Fruit fly (Drosophila melanogaster) whole organism, embryonic: ENCODE results near the gene Acat2.
A peak's percentile ranks its signal among the peaks of the same experiment; 100 is the strongest.

Experiments used
- B-H2 ChIP-seq: fragments of 200-800 bp; sonication (Bioruptor generic); optimal IDR thresholded peaks from 2 replicates; lab custom pipeline; 2018; ENCODE audit warnings: missing biosample characterization, mild to moderate bottlenecking, missing genetic modification characterization
- CG10274 ChIP-seq: fragments of 200-800 bp; sonication (Bioruptor generic); optimal IDR thresholded peaks from 3 replicates; lab custom pipeline; 2017; ENCODE audit warnings: missing biosample characterization, mild to moderate bottlenecking, missing genetic modification characterization
- CG12071 ChIP-seq: fragments of 200-800 bp; sonication (Bioruptor generic); optimal IDR thresholded peaks from 3 replicates; lab custom pipeline; 2018; ENCODE audit warnings: missing biosample characterization, mild to moderate bottlenecking, missing genetic modification characterization
- CG1233 ChIP-seq: fragments of 200-800 bp; sonication (Bioruptor generic); optimal IDR thresholded peaks from 4 replicates; lab custom pipeline; 2018; ENCODE audit warnings: missing biosample characterization, mild to moderate bottlenecking, missing genetic modification characterization
- CG13287 ChIP-seq: fragments of 200-800 bp; sonication (Bioruptor generic); IDR thresholded peaks from 2 replicates; pipeline ENCODE4 v1.3.6; 2022; ENCODE audit warnings: missing biosample characterization, missing genetic modification characterization; ENCODE audit not compliant: partially characterized antibody
- CG13894 ChIP-seq: fragments of 200-800 bp; sonication (Bioruptor generic); optimal IDR thresholded peaks from 3 replicates; lab custom pipeline; 2018; ENCODE audit warnings: missing biosample characterization, mild to moderate bottlenecking, missing genetic modification characterization, moderate library complexity
- CG15479 ChIP-seq: fragments of 200-800 bp; sonication (Bioruptor generic); optimal IDR thresholded peaks from 3 replicates; lab custom pipeline; 2019; ENCODE audit warnings: missing biosample characterization, mild to moderate bottlenecking, missing genetic modification characterization, moderate library complexity
- CG15514 ChIP-seq: fragments of 200-800 bp; sonication (Bioruptor generic); optimal IDR thresholded peaks from 3 replicates; lab custom pipeline; 2017; ENCODE audit warnings: missing biosample characterization, missing genetic modification characterization, mild to moderate bottlenecking, moderate library complexity, missing genetic modification reagents
- CG17568 ChIP-seq: fragments of 200-800 bp; sonication (Bioruptor generic); optimal IDR thresholded peaks from 2 replicates; lab custom pipeline; 2018; ENCODE audit warnings: missing biosample characterization, mild to moderate bottlenecking, missing genetic modification characterization, moderate library complexity
- CG17802 ChIP-seq: fragments of 200-800 bp; sonication (Bioruptor generic); optimal IDR thresholded peaks from 2 replicates; lab custom pipeline; 2018; ENCODE audit warnings: missing biosample characterization, mild to moderate bottlenecking, missing genetic modification characterization, moderate library complexity
- CG17829 ChIP-seq: fragments of 200-800 bp; optimal IDR thresholded peaks from 2 replicates; lab custom pipeline; 2019; ENCODE audit warnings: missing biosample characterization, mild to moderate bottlenecking, missing genetic modification characterization, moderate library complexity
- CG18476 ChIP-seq: fragments of 200-800 bp; sonication (Bioruptor generic); optimal IDR thresholded peaks from 2 replicates; lab custom pipeline; 2016; ENCODE audit warnings: missing biosample characterization, mild to moderate bottlenecking, missing genetic modification characterization
- CG2116 ChIP-seq: fragments of 200-800 bp; sonication (Bioruptor generic); optimal IDR thresholded peaks from 3 replicates; lab custom pipeline; 2018; ENCODE audit warnings: missing biosample characterization, mild to moderate bottlenecking, missing genetic modification characterization
- CG2875 ChIP-seq: fragments of 200-800 bp; sonication (Bioruptor generic); optimal IDR thresholded peaks from 2 replicates; lab custom pipeline; 2017; ENCODE audit warnings: missing biosample characterization, mild to moderate bottlenecking, missing genetic modification characterization, missing genetic modification reagents
- CG32532 ChIP-seq: fragments of 200-800 bp; sonication (Bioruptor generic); IDR thresholded peaks from 2 replicates; pipeline ENCODE4 v1.3.6; 2022; ENCODE audit warnings: missing biosample characterization, missing genetic modification characterization
- CG3281 ChIP-seq: fragments of 200-800 bp; sonication (Bioruptor generic); optimal IDR thresholded peaks from 3 replicates; lab custom pipeline; 2017; ENCODE audit warnings: missing biosample characterization, mild to moderate bottlenecking, missing genetic modification characterization
- CG42726 ChIP-seq: fragments of 200-800 bp; sonication (Bioruptor generic); IDR thresholded peaks from 2 replicates; pipeline ENCODE4 v1.3.6; 2022; ENCODE audit warnings: missing biosample characterization, missing genetic modification characterization; ENCODE audit not compliant: partially characterized antibody
- CG4404 ChIP-seq: fragments of 200-800 bp; sonication (Bioruptor generic); IDR thresholded peaks from 2 replicates; pipeline ENCODE4 v1.3.6; 2022; ENCODE audit warnings: missing biosample characterization, missing genetic modification characterization
- CG4730 ChIP-seq: fragments of 200-800 bp; sonication (Bioruptor generic); IDR thresholded peaks from 2 replicates; pipeline ENCODE4 v1.3.6; 2022; ENCODE audit warnings: missing biosample characterization, missing genetic modification characterization
- CG5180 ChIP-seq: fragments of 200-800 bp; sonication (Bioruptor generic); optimal IDR thresholded peaks from 3 replicates; lab custom pipeline; 2017; ENCODE audit warnings: missing biosample characterization, missing genetic modification characterization, mild to moderate bottlenecking, moderate library complexity, missing genetic modification reagents
- CG7372 ChIP-seq: fragments of 200-800 bp; sonication (Bioruptor generic); IDR thresholded peaks from 2 replicates; pipeline ENCODE4 v1.3.6; 2022; ENCODE audit warnings: missing biosample characterization, missing genetic modification characterization
- CG8290 ChIP-seq, 3 experiments: fragments of 200-800 bp; sonication (Bioruptor generic); optimal IDR thresholded peaks; 2 replicates each; lab custom pipeline; 2016 to 2019; ENCODE audit warnings: missing biosample characterization in 3 of 3, missing genetic modification characterization in 3 of 3, mild to moderate bottlenecking in 2 of 3, moderate library complexity in 1 of 3
- CG9727 ChIP-seq: fragments of 200-800 bp; sonication (Bioruptor generic); optimal IDR thresholded peaks from 3 replicates; lab custom pipeline; 2017; ENCODE audit warnings: missing biosample characterization, mild to moderate bottlenecking, missing genetic modification characterization
- Eip74EF ChIP-seq, 2 experiments: fragments of 200-800 bp in 1 of 2; fragments of >200 bp in 1 of 2; sonication (Bioruptor generic) in 1 of 2; optimal IDR thresholded peaks; 2 replicates each; lab custom pipeline; 2017 to 2019; ENCODE audit warnings: missing biosample characterization in 2 of 2, missing genetic modification characterization in 2 of 2, mild to moderate bottlenecking in 1 of 2, moderate library complexity in 1 of 2
- Hand ChIP-seq: fragments of 200-800 bp; sonication (Bioruptor generic); optimal IDR thresholded peaks from 2 replicates; lab custom pipeline; 2017; ENCODE audit warnings: mild to moderate bottlenecking, missing biosample characterization, missing genetic modification reagents, missing genetic modification characterization
- Hey ChIP-seq: fragments of 200-800 bp; sonication (Bioruptor generic); optimal IDR thresholded peaks from 3 replicates; lab custom pipeline; 2018; ENCODE audit warnings: missing biosample characterization, mild to moderate bottlenecking, missing genetic modification characterization
- Hr39 ChIP-seq: fragments of >200 bp; optimal IDR thresholded peaks from 2 replicates; lab custom pipeline; 2017
- NC2α ChIP-seq: fragments of 200-800 bp; sonication (Bioruptor generic); optimal IDR thresholded peaks from 2 replicates; lab custom pipeline; 2016; ENCODE audit warnings: missing biosample characterization, missing genetic modification characterization
- NK7.1 ChIP-seq: fragments of 200-800 bp; sonication (Bioruptor generic); optimal IDR thresholded peaks from 3 replicates; lab custom pipeline; 2016; ENCODE audit warnings: missing biosample characterization, missing genetic modification characterization
- NfI ChIP-seq: fragments of 200-800 bp; sonication (Bioruptor generic); optimal IDR thresholded peaks from 3 replicates; lab custom pipeline; 2018; ENCODE audit warnings: missing biosample characterization, mild to moderate bottlenecking, missing genetic modification characterization, moderate library complexity
- TFAM ChIP-seq: fragments of 200-800 bp; sonication (Bioruptor generic); optimal IDR thresholded peaks from 2 replicates; lab custom pipeline; 2017; ENCODE audit warnings: missing biosample characterization, missing genetic modification characterization, inconsistent platforms
- Tbp ChIP-seq: fragments of >200 bp; optimal IDR thresholded peaks from 2 replicates; lab custom pipeline; 2018; ENCODE audit warnings: missing biosample characterization, missing genetic modification characterization
- Usf ChIP-seq: fragments of 200-800 bp; sonication (Bioruptor generic); optimal IDR thresholded peaks from 2 replicates; lab custom pipeline; 2017; ENCODE audit warnings: missing genotype, missing biosample characterization, missing genetic modification characterization
- ase ChIP-seq: fragments of 200-800 bp; sonication (Bioruptor generic); IDR thresholded peaks from 3 replicates; pipeline ENCODE4 v1.3.6; 2022; ENCODE audit warnings: missing biosample characterization, missing genetic modification characterization
- bowl ChIP-seq: fragments of 200-800 bp; sonication (Bioruptor generic); IDR thresholded peaks from 2 replicates; pipeline ENCODE4 v1.3.6; 2022; ENCODE audit warnings: missing biosample characterization, missing genetic modification characterization
- cato ChIP-seq: fragments of 200-800 bp; sonication (Bioruptor generic); optimal IDR thresholded peaks from 2 replicates; lab custom pipeline; 2016; ENCODE audit warnings: missing biosample characterization, missing genetic modification characterization, borderline replicate concordance
- dm ChIP-seq: fragments of 200-800 bp; sonication (Bioruptor generic); optimal IDR thresholded peaks from 3 replicates; lab custom pipeline; 2016; ENCODE audit warnings: missing biosample characterization, missing genetic modification characterization
- dmrt99B ChIP-seq: fragments of 200-800 bp; sonication (Bioruptor generic); optimal IDR thresholded peaks from 2 replicates; lab custom pipeline; 2018; ENCODE audit warnings: missing biosample characterization, mild to moderate bottlenecking, missing genetic modification characterization, moderate library complexity
- emc ChIP-seq: fragments of 200-800 bp; sonication (Bioruptor generic); optimal IDR thresholded peaks from 2 replicates; lab custom pipeline; 2016; ENCODE audit warnings: missing biosample characterization, missing genetic modification characterization
- ems ChIP-seq: fragments of 200-800 bp; sonication (Bioruptor generic); optimal IDR thresholded peaks from 3 replicates; lab custom pipeline; 2016; ENCODE audit warnings: missing biosample characterization, missing genetic modification characterization
- gce ChIP-seq: fragments of 200-800 bp; sonication (Bioruptor generic); IDR thresholded peaks from 3 replicates; pipeline ENCODE4 v1.3.6; 2022; ENCODE audit warnings: missing biosample characterization, missing genetic modification characterization
- jing ChIP-seq: fragments of 200-800 bp; sonication (Bioruptor generic); optimal IDR thresholded peaks from 2 replicates; lab custom pipeline; 2018; ENCODE audit warnings: missing biosample characterization, mild to moderate bottlenecking, missing genetic modification characterization
- kah ChIP-seq: fragments of 200-800 bp; sonication (Bioruptor generic); optimal IDR thresholded peaks from 2 replicates; lab custom pipeline; 2018; ENCODE audit warnings: missing biosample characterization, mild to moderate bottlenecking, missing genetic modification characterization
- nau ChIP-seq: fragments of 200-800 bp; sonication (Bioruptor generic); optimal IDR thresholded peaks from 3 replicates; lab custom pipeline; 2017; ENCODE audit warnings: missing biosample characterization, mild to moderate bottlenecking, missing genetic modification characterization, missing genetic modification reagents
- nom ChIP-seq: fragments of 200-800 bp; sonication (Bioruptor generic); optimal IDR thresholded peaks from 2 replicates; lab custom pipeline; 2017; ENCODE audit warnings: missing biosample characterization, missing genetic modification characterization, mild to moderate bottlenecking, moderate library complexity, missing genetic modification reagents
- pb ChIP-seq: fragments of 200-800 bp; sonication (Bioruptor generic); optimal IDR thresholded peaks from 3 replicates; lab custom pipeline; 2016; ENCODE audit warnings: missing biosample characterization, missing genetic modification characterization
- so ChIP-seq: fragments of 200-800 bp; sonication (Bioruptor generic); IDR thresholded peaks from 3 replicates; pipeline ENCODE4 v1.3.6; 2022; ENCODE audit warnings: missing biosample characterization, missing genetic modification characterization
- vfl ChIP-seq: fragments of 200-800 bp; sonication (Bioruptor generic); optimal IDR thresholded peaks from 2 replicates; lab custom pipeline; 2016; ENCODE audit warnings: missing biosample characterization, missing genetic modification characterization
- wor ChIP-seq: fragments of 200-800 bp; sonication (Bioruptor generic); IDR thresholded peaks from 2 replicates; pipeline ENCODE4 v1.3.6; 2022; ENCODE audit warnings: missing biosample characterization, missing genetic modification characterization
- yki ChIP-seq: fragments of >200 bp; optimal IDR thresholded peaks from 3 replicates; lab custom pipeline; 2018

Acat2 gene

dm6 chr3L:1307005-1307632 is 4.4 kb downstream of the Acat2 start, which contains the start of the genes Ctr9 and Nt5a (continued):
- TF ChIP-seq CG42726 (GFP tag; lab: Robert Waterston, UW) (peak; percentile 16; the same call in 1 of the 2 replicates), CG17829 (peak; percentile 61), cato (no peak), NC2α (GFP tag; lab: Kevin White, UChicago) (no peak), wor (GFP tag; lab: Robert Waterston, UW) (no peak), dm (peak; percentile 54), CG8290 (GFP tag; optimal IDR thresholded peaks at IDR 0.05; lab: Kevin White, UChicago) (no peak), CG8290 (tag; optimal IDR thresholded peaks at IDR 0.05; lab: Kevin White, UChicago) (peak in 1 of 2 experiments; percentile 90), TFAM (no peak), CG32532 (GFP tag; lab: Robert Waterston, UW) (peak; percentile 65), CG17802 (tag; lab: Kevin White, UChicago) (peak; percentile 62), CG2875 (GFP tag; lab: Kevin White, UChicago) (no peak), bowl (GFP tag; lab: Robert Waterston, UW) (no peak), NfI (peak; percentile 66), Hand (no peak), CG2116 (GFP tag; lab: Kevin White, UChicago) (peak; percentile 78), NK7.1 (GFP tag; lab: Kevin White, UChicago) (peak; percentile 28), nau (GFP tag; lab: Kevin White, UChicago) (no peak), gce (GFP tag; lab: Robert Waterston, UW) (no peak), CG3281 (GFP tag; lab: Kevin White, UChicago) (no peak), CG15514 (peak; percentile 94), Usf (no peak), CG1233 (no peak), CG18476 (GFP tag; lab: Kevin White, UChicago) (no peak), Eip74EF (GFP tag; optimal IDR thresholded peaks at IDR 0.05; lab: Kevin White, UChicago) (peak in 1 of 2 experiments; percentile 47), vfl (peak; percentile 71), CG13287 (GFP tag; lab: Robert Waterston, UW) (peak; percentile 87), jing (GFP tag; lab: Kevin White, UChicago) (no peak), CG9727 (no peak), dmrt99B (no peak), nom (GFP tag; lab: Kevin White, UChicago) (no peak), kah (GFP tag; lab: Kevin White, UChicago) (no peak), CG4404 (GFP tag; lab: Robert Waterston, UW) (no peak), Tbp (GFP tag; lab: Kevin White, UChicago) (no peak), Hey (tag; lab: Kevin White, UChicago) (no peak), pb (GFP tag; lab: Kevin White, UChicago) (peak; percentile 5), B-H2 (peak; percentile 87), CG4730 (GFP tag; lab: Robert Waterston, UW) (no peak), CG17568 (GFP tag; lab: Kevin White, UChicago) (no peak), emc (GFP tag; lab: Kevin White, UChicago) (peak; percentile 6), CG10274 (GFP tag; lab: Kevin White, UChicago) (no peak), ems (GFP tag; lab: Kevin White, UChicago) (peak; percentile 56), CG5180 (no peak), CG7372 (no peak; the same call in 1 of the 2 replicates), CG15479 (GFP tag; lab: Kevin White, UChicago) (peak; percentile 63), CG12071 (no peak), so (GFP tag; lab: Robert Waterston, UW) (no peak), ase (GFP tag; lab: Robert Waterston, UW) (no peak), CG13894 (tag; lab: Kevin White, UChicago) (peak; percentile 76), Hr39 (lab: Kevin White, UChicago) (no peak), yki (no peak)
